Worm (Caenorhabditis elegans) whole organism, young adult: ENCODE results near the gene F35A5.8.

Experiments
- T26A5.8 ChIP-seq: sonication (generic microtip); optimal IDR thresholded peaks from 2 replicates; lab custom pipeline; 2016; ENCODE audit warnings: missing genetic modification characterization, missing compliant biosample characterization
- nhr-90 ChIP-seq: sonication (generic microtip); optimal IDR thresholded peaks from 2 replicates; lab custom pipeline; 2016; ENCODE audit warnings: missing genotype, mild to moderate bottlenecking, missing genetic modification characterization, missing compliant biosample characterization
- snpc-4 ChIP-seq, 5 experiments: fragments of 150-350 bp in 1 of 5; sonication (generic microtip) in 4 of 5; optimal IDR thresholded peaks; 2 replicates each; lab custom pipeline; 2014 to 2018; ENCODE audit warnings: missing genetic modification characterization in 5 of 5, missing biosample characterization in 3 of 5, antibody characterized with exemption in 2 of 5, mild to moderate bottlenecking in 2 of 5, missing compliant biosample characterization in 2 of 5, missing genotype in 2 of 5, moderate library complexity in 2 of 5, missing genetic modification reagents in 1 of 5
- xnd-1 ChIP-seq: sonication (generic microtip); optimal IDR thresholded peaks from 2 replicates; lab custom pipeline; 2016; ENCODE audit warnings: missing genotype, missing genetic modification reagents, missing genetic modification characterization, missing compliant biosample characterization

- no peak for TF ChIP-seq T26A5.8 (tag; lab: Kevin White, UChicago)
- TF ChIP-seq nhr-90 (tag; lab: Kevin White, UChicago), result no peak
- no peak for TF ChIP-seq xnd-1 (tag; lab: Kevin White, UChicago)
- no peak for TF ChIP-seq snpc-4 (GFP tag; optimal IDR thresholded peaks at IDR 0.05; lab: Kevin White, UChicago)
- no peak for TF ChIP-seq snpc-4 (tag; optimal IDR thresholded peaks at IDR 0.05; lab: Kevin White, UChicago)
Observed at ce11 chrX:3802743-3803142, 521 bp downstream of the F35A5.8 start.
